Fruit fly (Drosophila melanogaster): ENCODE results near the gene nAChRbeta2.

The nAChRbeta2 gene

DNA sequence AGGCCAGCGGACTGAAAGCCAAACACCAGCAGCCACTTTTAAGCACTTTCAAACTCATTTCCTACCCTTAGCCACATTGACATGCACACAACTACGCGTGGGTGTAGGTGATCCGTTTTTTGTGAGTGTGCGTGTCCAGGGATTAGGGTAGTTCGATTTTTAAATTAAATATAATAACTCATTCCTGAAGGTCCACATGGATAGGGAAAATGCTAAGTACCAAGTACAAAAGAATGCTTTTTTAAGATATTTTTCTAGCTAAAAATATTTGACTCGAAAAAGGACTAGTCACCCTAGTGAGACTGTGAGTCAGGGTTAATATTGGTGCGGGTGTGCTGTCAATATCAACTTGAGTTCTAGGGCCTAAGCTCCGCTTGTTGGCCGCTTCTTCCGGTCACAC, 40.1 kb downstream of the nAChRbeta2 start (continued):
- TF ChIP-seq prd (optimal IDR thresholded peaks at IDR 0.05) (no peak), prd (GFP tag; IDR thresholded peaks at IDR 0.05) (no peak), CG15011 (GFP tag; optimal IDR thresholded peaks at IDR 0.05) (no peak), zf30C (GFP tag; optimal IDR thresholded peaks at IDR 0.05) (no peak), NC2β (GFP tag; optimal IDR thresholded peaks at IDR 0.05) (no peak), CG6854 (GFP tag; optimal IDR thresholded peaks at IDR 0.05) (peak; percentile 26), nom (GFP tag; optimal IDR thresholded peaks at IDR 0.05) (no peak), stwl (tag; optimal IDR thresholded peaks at IDR 0.05) (no peak), corto (GFP tag; optimal IDR thresholded peaks at IDR 0.05) (no peak), CG4854 (GFP tag; optimal IDR thresholded peaks at IDR 0.05) (no peak), CG11085 (GFP tag; IDR thresholded peaks at IDR 0.05) (no peak), cad (GFP tag; optimal IDR thresholded peaks at IDR 0.05) (no peak), Atf3 (GFP tag; optimal IDR thresholded peaks at IDR 0.05) (no peak), CG14050 (GFP tag; IDR thresholded peaks at IDR 0.05) (no peak), gfzf (GFP tag; optimal IDR thresholded peaks at IDR 0.05) (no peak), CG17385 (GFP tag; optimal IDR thresholded peaks at IDR 0.05) (peak; percentile 26), sug (tag; optimal IDR thresholded peaks at IDR 0.05) (peak; percentile 14), CG3838 (GFP tag; optimal IDR thresholded peaks at IDR 0.05) (no peak), CG31441 (GFP tag; IDR thresholded peaks at IDR 0.05) (0 out of 2 replicates have a peak, but pooled peaks have one; percentile 9), ac (GFP tag; optimal IDR thresholded peaks at IDR 0.05) (no peak), CG8089 (GFP tag; optimal IDR thresholded peaks at IDR 0.05) (no peak), cato (GFP tag; optimal IDR thresholded peaks at IDR 0.05; ENCODE audit: borderline replicate concordance) (no peak), Eip74EF (GFP tag; optimal IDR thresholded peaks at IDR 0.05) (no peak), CG2875 (GFP tag; optimal IDR thresholded peaks at IDR 0.05) (no peak), Oli (tag; optimal IDR thresholded peaks at IDR 0.05) (no peak), ATbp (GFP tag; optimal IDR thresholded peaks at IDR 0.05) (no peak), Nf-YC (tag; optimal IDR thresholded peaks at IDR 0.05) (no peak), CHES-1-like (GFP tag; optimal IDR thresholded peaks at IDR 0.05) (no peak), CG4617 (GFP tag; optimal IDR thresholded peaks at IDR 0.05; ENCODE audit: borderline replicate concordance) (no peak), ranshi (GFP tag; IDR thresholded peaks at IDR 0.05) (no peak), CG14014 (GFP tag; IDR thresholded peaks at IDR 0.05) (peak; percentile 49; the same call in 1 of the 2 replicates), Sox100B (GFP tag; optimal IDR thresholded peaks at IDR 0.05) (no peak), eve (GFP tag; optimal IDR thresholded peaks at IDR 0.05) (no peak), CG2120 (GFP tag; optimal IDR thresholded peaks at IDR 0.05) (peak; percentile 49), ci (GFP tag; IDR thresholded peaks at IDR 0.05) (no peak), Max (GFP tag; optimal IDR thresholded peaks at IDR 0.05) (no peak), CG15269 (tag; optimal IDR thresholded peaks at IDR 0.05) (peak; percentile 39), CG3847 (GFP tag; IDR thresholded peaks at IDR 0.05) (no peak), Hand (GFP tag; optimal IDR thresholded peaks at IDR 0.05) (peak; percentile 58), tna (GFP tag; IDR thresholded peaks at IDR 0.05; ENCODE audit: partially characterized antibody) (no peak), CG14667 (GFP tag; IDR thresholded peaks at IDR 0.05) (no peak), CG17359 (tag; optimal IDR thresholded peaks at IDR 0.05) (peak; percentile 6), CG15073 (GFP tag; optimal IDR thresholded peaks at IDR 0.05) (no peak), Rfx (GFP tag; IDR thresholded peaks at IDR 0.05) (0 out of 2 replicates have a peak, but pooled peaks have one; percentile 45), ara (GFP tag; IDR thresholded peaks at IDR 0.05) (no peak), ase (GFP tag; IDR thresholded peaks at IDR 0.05) (no peak), gsb-n (tag; optimal IDR thresholded peaks at IDR 0.05) (no peak), dimm (GFP tag; IDR thresholded peaks at IDR 0.05) (no peak), CG7987 (GFP tag; optimal IDR thresholded peaks at IDR 0.05) (no peak), esg (GFP tag; conservative IDR thresholded peaks at IDR 0.05) (no peak), Bteb2 (GFP tag; optimal IDR thresholded peaks at IDR 0.05) (no peak), CG32772 (GFP tag; IDR thresholded peaks at IDR 0.05) (no peak)
